Fruit fly (Drosophila melanogaster) whole organism, embryonic: Measurements from ENCODE around the gene SP555.
A peak's percentile ranks its signal among the peaks of the same experiment; 100 is the strongest.

ENCODE experiments used
- Bgb ChIP-seq: fragments of 200-800 bp; sonication (Bioruptor generic); IDR thresholded peaks from 2 replicates; pipeline ENCODE4 v1.3.6; 2022; ENCODE audit warnings: missing biosample characterization, missing genetic modification characterization; ENCODE audit not compliant: partially characterized antibody
- Blimp-1 ChIP-seq: fragments of 200-800 bp; sonication (Bioruptor generic); optimal IDR thresholded peaks from 3 replicates; lab custom pipeline; 2018; ENCODE audit warnings: missing biosample characterization, missing genetic modification characterization, mild to moderate bottlenecking, moderate library complexity, missing genetic modification reagents
- CG10543 ChIP-seq: fragments of 200-800 bp; sonication (Bioruptor generic); optimal IDR thresholded peaks from 3 replicates; lab custom pipeline; 2017; ENCODE audit warnings: missing biosample characterization, mild to moderate bottlenecking, missing genetic modification characterization, moderate library complexity
- CG11398 ChIP-seq: fragments of 200-800 bp; sonication (Bioruptor generic); optimal IDR thresholded peaks from 2 replicates; lab custom pipeline; 2016; ENCODE audit warnings: missing biosample characterization, missing genetic modification characterization
- CG12219 ChIP-seq: fragments of 200-800 bp; sonication (Bioruptor generic); optimal IDR thresholded peaks from 3 replicates; lab custom pipeline; 2018; ENCODE audit warnings: missing biosample characterization, mild to moderate bottlenecking, missing genetic modification characterization
- CG15514 ChIP-seq: fragments of 200-800 bp; sonication (Bioruptor generic); optimal IDR thresholded peaks from 3 replicates; lab custom pipeline; 2017; ENCODE audit warnings: missing biosample characterization, missing genetic modification characterization, mild to moderate bottlenecking, moderate library complexity, missing genetic modification reagents
- CG1603 ChIP-seq: fragments of 200-800 bp; sonication (Bioruptor generic); optimal IDR thresholded peaks from 2 replicates; lab custom pipeline; 2019; ENCODE audit warnings: missing biosample characterization, mild to moderate bottlenecking, missing genetic modification characterization, moderate library complexity
- CG17829 ChIP-seq: fragments of 200-800 bp; optimal IDR thresholded peaks from 2 replicates; lab custom pipeline; 2019; ENCODE audit warnings: missing biosample characterization, mild to moderate bottlenecking, missing genetic modification characterization, moderate library complexity
- CG30020 ChIP-seq: fragments of 200-800 bp; optimal IDR thresholded peaks from 2 replicates; lab custom pipeline; 2019; ENCODE audit warnings: missing biosample characterization, mild to moderate bottlenecking, missing genetic modification characterization, moderate library complexity
- CG33213 ChIP-seq: fragments of 200-800 bp; sonication (Bioruptor generic); optimal IDR thresholded peaks from 3 replicates; lab custom pipeline; 2016; ENCODE audit warnings: missing biosample characterization, missing genetic modification characterization
- CG3726 ChIP-seq: fragments of 200-800 bp; sonication (Bioruptor generic); IDR thresholded peaks from 3 replicates; pipeline ENCODE4, ENCODE4 v1.3.6; 2022; ENCODE audit warnings: missing biosample characterization, missing genetic modification characterization
- CG4707 ChIP-seq: fragments of 200-800 bp; sonication (Bioruptor generic); optimal IDR thresholded peaks from 2 replicates; lab custom pipeline; 2018; ENCODE audit warnings: missing biosample characterization, mild to moderate bottlenecking, missing genetic modification characterization, moderate library complexity
- CG6272 ChIP-seq: fragments of 200-800 bp; sonication (Bioruptor generic); IDR thresholded peaks from 2 replicates; pipeline ENCODE4 v1.3.6; 2022; ENCODE audit warnings: missing biosample characterization, missing genetic modification characterization
- CG7786 ChIP-seq: fragments of 200-800 bp; sonication (Bioruptor generic); optimal IDR thresholded peaks from 2 replicates; lab custom pipeline; 2016; ENCODE audit warnings: missing biosample characterization, missing genetic modification characterization
- CG7963 ChIP-seq: fragments of 200-800 bp; sonication (Bioruptor generic); IDR thresholded peaks from 3 replicates; pipeline ENCODE4 v1.3.6; 2022; ENCODE audit warnings: missing biosample characterization, missing genetic modification characterization; ENCODE audit not compliant: partially characterized antibody
- CG8281 ChIP-seq: fragments of 200-800 bp; sonication (Bioruptor generic); optimal IDR thresholded peaks from 2 replicates; lab custom pipeline; 2018; ENCODE audit warnings: missing biosample characterization, mild to moderate bottlenecking, missing genetic modification characterization, moderate library complexity
- CG9609 ChIP-seq: fragments of 200-800 bp; sonication (Bioruptor generic); optimal IDR thresholded peaks from 3 replicates; lab custom pipeline; 2016; ENCODE audit warnings: missing biosample characterization, missing genetic modification characterization
- CG9797 ChIP-seq: fragments of 200-800 bp; sonication (Bioruptor generic); optimal IDR thresholded peaks from 3 replicates; lab custom pipeline; 2018; ENCODE audit warnings: missing biosample characterization, mild to moderate bottlenecking, missing genetic modification characterization
- CG9817 ChIP-seq: fragments of 200-800 bp; sonication (Bioruptor generic); optimal IDR thresholded peaks from 2 replicates; lab custom pipeline; 2018; ENCODE audit warnings: missing biosample characterization, mild to moderate bottlenecking, missing genetic modification characterization, moderate library complexity
- CrebB ChIP-seq: fragments of 200-800 bp; sonication (Bioruptor generic); optimal IDR thresholded peaks from 3 replicates; lab custom pipeline; 2018; ENCODE audit warnings: missing biosample characterization, mild to moderate bottlenecking, missing genetic modification characterization
- Dref ChIP-seq: fragments of 200-800 bp; sonication (Bioruptor generic); IDR thresholded peaks from 2 replicates; pipeline ENCODE4 v1.3.6; 2022; ENCODE audit warnings: missing biosample characterization, missing genetic modification characterization
- GATAe ChIP-seq: fragments of 200-800 bp; sonication (Bioruptor generic); conservative IDR thresholded peaks from 2 replicates; pipeline ENCODE4 v1.3.6; 2022; ENCODE audit warnings: missing biosample characterization, missing genetic modification characterization
- H15 ChIP-seq: fragments of 200-800 bp; sonication (Bioruptor generic); IDR thresholded peaks from 3 replicates; pipeline ENCODE4 v1.3.6; 2022; ENCODE audit warnings: missing biosample characterization, missing genetic modification characterization
- H2.0 ChIP-seq: fragments of 200-800 bp; sonication (Bioruptor generic); IDR thresholded peaks from 2 replicates; pipeline ENCODE4 v1.3.6; 2022; ENCODE audit warnings: missing biosample characterization, missing genetic modification characterization
- Hand ChIP-seq: fragments of 200-800 bp; sonication (Bioruptor generic); optimal IDR thresholded peaks from 2 replicates; lab custom pipeline; 2017; ENCODE audit warnings: mild to moderate bottlenecking, missing biosample characterization, missing genetic modification reagents, missing genetic modification characterization
- Hey ChIP-seq: fragments of 200-800 bp; sonication (Bioruptor generic); optimal IDR thresholded peaks from 3 replicates; lab custom pipeline; 2018; ENCODE audit warnings: missing biosample characterization, mild to moderate bottlenecking, missing genetic modification characterization
- HmgZ ChIP-seq: fragments of 200-800 bp; sonication (Bioruptor generic); optimal IDR thresholded peaks from 2 replicates; lab custom pipeline; 2018; ENCODE audit warnings: missing biosample characterization, mild to moderate bottlenecking, missing genetic modification characterization
- MTF-1 ChIP-seq: fragments of 200-800 bp; sonication (Bioruptor generic); optimal IDR thresholded peaks from 2 replicates; lab custom pipeline; 2018; ENCODE audit warnings: missing biosample characterization, mild to moderate bottlenecking, missing genetic modification characterization, borderline replicate concordance
- Meics ChIP-seq: fragments of 200-800 bp; sonication (Bioruptor generic); optimal IDR thresholded peaks from 2 replicates; lab custom pipeline; 2017; ENCODE audit warnings: missing biosample characterization, mild to moderate bottlenecking, missing genetic modification characterization
- Nf-YC ChIP-seq: fragments of 200-800 bp; optimal IDR thresholded peaks from 3 replicates; lab custom pipeline; 2019; ENCODE audit warnings: missing biosample characterization, mild to moderate bottlenecking, missing genetic modification characterization, moderate library complexity
- Sin3A ChIP-seq: fragments of >200 bp; optimal IDR thresholded peaks from 2 replicates; lab custom pipeline; 2018
- Sox102F ChIP-seq: fragments of 200-800 bp; sonication (Bioruptor generic); optimal IDR thresholded peaks from 2 replicates; lab custom pipeline; 2018; ENCODE audit warnings: missing biosample characterization, mild to moderate bottlenecking, missing genetic modification characterization, moderate library complexity
- Stat92E ChIP-seq, 3 experiments: fragments of >200 bp in 2 of 3; fragments of 200-800 bp in 1 of 3; sonication (Bioruptor generic) in 1 of 3; optimal IDR thresholded peaks; 2 replicates each; lab custom pipeline; 2017 to 2019; ENCODE audit warnings: missing biosample characterization in 3 of 3, missing genetic modification characterization in 3 of 3, mild to moderate bottlenecking in 1 of 3, moderate library complexity in 1 of 3
- TFAM ChIP-seq: fragments of 200-800 bp; sonication (Bioruptor generic); optimal IDR thresholded peaks from 2 replicates; lab custom pipeline; 2017; ENCODE audit warnings: missing biosample characterization, missing genetic modification characterization, inconsistent platforms
- cg ChIP-seq: fragments of 200-800 bp; sonication (Bioruptor generic); optimal IDR thresholded peaks from 3 replicates; lab custom pipeline; 2019; ENCODE audit warnings: missing biosample characterization, mild to moderate bottlenecking, missing genetic modification characterization, moderate library complexity
- chif ChIP-seq, 2 experiments: fragments of 200-800 bp; sonication (Bioruptor generic); optimal IDR thresholded peaks; 3 replicates each; lab custom pipeline; 2016; ENCODE audit warnings: missing biosample characterization in 2 of 2, missing genetic modification characterization in 2 of 2
- chinmo ChIP-seq: fragments of 200-800 bp; sonication (Bioruptor generic); IDR thresholded peaks from 4 replicates; pipeline ENCODE4 v1.3.6; 2022; ENCODE audit warnings: missing biosample characterization, missing genetic modification characterization; ENCODE audit not compliant: partially characterized antibody
- da ChIP-seq: fragments of 200-800 bp; sonication (Bioruptor generic); optimal IDR thresholded peaks from 2 replicates; lab custom pipeline; 2016; ENCODE audit warnings: missing biosample characterization, missing genetic modification characterization
- dmrt99B ChIP-seq: fragments of 200-800 bp; sonication (Bioruptor generic); optimal IDR thresholded peaks from 2 replicates; lab custom pipeline; 2018; ENCODE audit warnings: missing biosample characterization, mild to moderate bottlenecking, missing genetic modification characterization, moderate library complexity
- fd3F ChIP-seq: fragments of 200-800 bp; sonication (Bioruptor generic); optimal IDR thresholded peaks from 2 replicates; lab custom pipeline; 2018; ENCODE audit warnings: missing biosample characterization, mild to moderate bottlenecking, missing genetic modification characterization, moderate library complexity
- jumu ChIP-seq: fragments of 200-800 bp; sonication (Bioruptor generic); optimal IDR thresholded peaks from 3 replicates; lab custom pipeline; 2016; ENCODE audit warnings: missing biosample characterization, missing genetic modification characterization
- kni ChIP-seq: fragments of 200-800 bp; sonication (Bioruptor generic); optimal IDR thresholded peaks from 3 replicates; lab custom pipeline; 2017; ENCODE audit warnings: mild to moderate bottlenecking, missing biosample characterization, missing genetic modification reagents, missing genetic modification characterization
- prd ChIP-seq, 3 experiments: fragments of >200 bp in 2 of 3; fragments of 200-800 bp in 1 of 3; sonication (Bioruptor generic) in 1 of 3; optimal IDR thresholded peaks in 2 of 3; IDR thresholded peaks in 1 of 3; 2 replicates in 2 of 3; 3 replicates in 1 of 3; pipeline versions ENCODE4 v1.3.6 to Lab custom; 2017 to 2022; ENCODE audit warnings: missing biosample characterization in 1 of 3, missing genetic modification characterization in 1 of 3
- rib ChIP-seq: fragments of 200-800 bp; sonication (Bioruptor generic); IDR thresholded peaks from 2 replicates; pipeline ENCODE4 v1.3.6; 2022; ENCODE audit warnings: missing biosample characterization, missing genetic modification characterization
- sob ChIP-seq: fragments of 200-800 bp; sonication (Bioruptor generic); IDR thresholded peaks from 2 replicates; pipeline ENCODE4 v1.3.6; 2022; ENCODE audit warnings: missing biosample characterization, missing genetic modification characterization
- sqz ChIP-seq: fragments of 200-800 bp; sonication (Bioruptor generic); optimal IDR thresholded peaks from 3 replicates; lab custom pipeline; 2018; ENCODE audit warnings: missing biosample characterization, mild to moderate bottlenecking, missing genetic modification characterization
- tio ChIP-seq: fragments of 200-800 bp; sonication (Bioruptor generic); optimal IDR thresholded peaks from 2 replicates; lab custom pipeline; 2017; ENCODE audit warnings: missing biosample characterization, missing genetic modification characterization, inconsistent platforms
- wek ChIP-seq: fragments of 200-800 bp; sonication (Bioruptor generic); optimal IDR thresholded peaks from 3 replicates; lab custom pipeline; 2018; ENCODE audit warnings: missing biosample characterization, mild to moderate bottlenecking, missing genetic modification characterization, moderate library complexity

SP555 gene

dm6 chr2L:5009306-5010030, 28.0 kb upstream of the SP555 start, which contains the start of gene Rtnl1 (continued):
- TF ChIP-seq H2.0 (no peak), chif (GFP tag; optimal IDR thresholded peaks at IDR 0.05; lab: Kevin White, UChicago) (peak in 1 of 2 experiments; percentile 35), CG7786 (GFP tag; lab: Kevin White, UChicago) (peak; percentile 29), Stat92E (GFP tag; optimal IDR thresholded peaks at IDR 0.05; lab: Kevin White, UChicago) (no peak), rib (GFP tag; lab: Robert Waterston, UW) (no peak), prd (optimal IDR thresholded peaks at IDR 0.05; lab: Kevin White, UChicago) (no peak), prd (GFP tag; IDR thresholded peaks at IDR 0.05; lab: Robert Waterston, UW) (no peak), CG9817 (tag; lab: Kevin White, UChicago) (peak; percentile 9), CG4707 (GFP tag; lab: Kevin White, UChicago) (no peak), CG6272 (GFP tag; lab: Robert Waterston, UW) (0 out of 2 replicates have a peak, but pooled peaks have one; percentile 46), CrebB (peak; percentile 17), CG15514 (GFP tag; lab: Kevin White, UChicago) (peak; percentile 84), Hey (tag; lab: Kevin White, UChicago) (no peak), chinmo (GFP tag; lab: Robert Waterston, UW) (peak; percentile 99), CG9609 (GFP tag; lab: Kevin White, UChicago) (peak; percentile 40), jumu (GFP tag; lab: Kevin White, UChicago) (peak; percentile 72), CG12219 (GFP tag; lab: Kevin White, UChicago) (no peak), Meics (GFP tag; lab: Kevin White, UChicago) (no peak), TFAM (GFP tag; lab: Kevin White, UChicago) (no peak), Sin3A (lab: Kevin White, UChicago) (peak; percentile 95), Nf-YC (tag; lab: Kevin White, UChicago) (peak; percentile 65), cg (GFP tag; lab: Kevin White, UChicago) (peak; percentile 95), dmrt99B (tag; lab: Kevin White, UChicago) (no peak), kni (no peak), CG11398 (no peak), CG33213 (GFP tag; lab: Kevin White, UChicago) (peak; percentile 87), CG17829 (peak; percentile 68), sob (GFP tag; lab: Robert Waterston, UW) (no peak; the same call in 1 of the 2 replicates), CG9797 (GFP tag; lab: Kevin White, UChicago) (peak; percentile 80), GATAe (GFP tag; lab: Robert Waterston, UW) (no peak), CG8281 (tag; lab: Kevin White, UChicago) (no peak), da (GFP tag; lab: Kevin White, UChicago) (no peak), Bgb (GFP tag; lab: Robert Waterston, UW) (peak; percentile 95), HmgZ (tag; lab: Kevin White, UChicago) (peak; percentile 87), CG7963 (GFP tag; lab: Robert Waterston, UW) (peak; percentile 88; the same call in 2 of the 3 replicates), CG1603 (tag; lab: Kevin White, UChicago) (peak; percentile 88), CG3726 (GFP tag; lab: Robert Waterston, UW) (no peak), MTF-1 (GFP tag; lab: Kevin White, UChicago) (no peak), H15 (GFP tag; lab: Robert Waterston, UW) (no peak), tio (GFP tag; lab: Kevin White, UChicago) (no peak), fd3F (GFP tag; lab: Kevin White, UChicago) (no peak), sqz (no peak), wek (no peak), CG10543 (GFP tag; lab: Kevin White, UChicago) (peak; percentile 6), CG30020 (tag; lab: Kevin White, UChicago) (peak; percentile 22), Hand (GFP tag; lab: Kevin White, UChicago) (no peak), Blimp-1 (GFP tag; lab: Kevin White, UChicago) (no peak), Dref (GFP tag; lab: Robert Waterston, UW) (peak; percentile 69), Sox102F (GFP tag; lab: Kevin White, UChicago) (no peak)
